Fruit fly (Drosophila melanogaster) whole organism, embryonic: ENCODE results near the gene Eip75B.
A peak's percentile ranks its signal among the peaks of the same experiment; 100 is the strongest.

Experiments
- Atf3 ChIP-seq: fragments of 200-800 bp; sonication (Bioruptor generic); optimal IDR thresholded peaks from 3 replicates; lab custom pipeline; 2016; ENCODE audit warnings: missing biosample characterization, missing genetic modification characterization
- Bdp1 ChIP-seq: fragments of 200-800 bp; sonication (Bioruptor generic); optimal IDR thresholded peaks from 3 replicates; lab custom pipeline; 2016; ENCODE audit warnings: missing biosample characterization, missing genetic modification characterization
- Bgb ChIP-seq: fragments of 200-800 bp; sonication (Bioruptor generic); IDR thresholded peaks from 2 replicates; pipeline ENCODE4 v1.3.6; 2022; ENCODE audit warnings: missing biosample characterization, missing genetic modification characterization; ENCODE audit not compliant: partially characterized antibody
- BtbVII ChIP-seq: fragments of 200-800 bp; sonication (Bioruptor generic); optimal IDR thresholded peaks from 3 replicates; lab custom pipeline; 2017; ENCODE audit warnings: missing biosample characterization, mild to moderate bottlenecking, missing genetic modification characterization
- CG10274 ChIP-seq: fragments of 200-800 bp; sonication (Bioruptor generic); optimal IDR thresholded peaks from 3 replicates; lab custom pipeline; 2017; ENCODE audit warnings: missing biosample characterization, mild to moderate bottlenecking, missing genetic modification characterization
- CG10431 ChIP-seq: fragments of 200-800 bp; sonication (Bioruptor generic); optimal IDR thresholded peaks from 3 replicates; lab custom pipeline; 2018; ENCODE audit warnings: missing biosample characterization, mild to moderate bottlenecking, missing genetic modification characterization
- CG10543 ChIP-seq: fragments of 200-800 bp; sonication (Bioruptor generic); optimal IDR thresholded peaks from 3 replicates; lab custom pipeline; 2017; ENCODE audit warnings: missing biosample characterization, mild to moderate bottlenecking, missing genetic modification characterization, moderate library complexity
- CG11695 ChIP-seq: fragments of 200-800 bp; sonication (Bioruptor generic); IDR thresholded peaks from 3 replicates; pipeline ENCODE4 v1.3.6; 2022; ENCODE audit warnings: missing biosample characterization, missing genetic modification characterization
- CG12391 ChIP-seq: fragments of 200-800 bp; sonication (Bioruptor generic); optimal IDR thresholded peaks from 3 replicates; lab custom pipeline; 2018; ENCODE audit warnings: missing biosample characterization, mild to moderate bottlenecking, missing genetic modification characterization, moderate library complexity
- CG13287 ChIP-seq: fragments of 200-800 bp; sonication (Bioruptor generic); IDR thresholded peaks from 2 replicates; pipeline ENCODE4 v1.3.6; 2022; ENCODE audit warnings: missing biosample characterization, missing genetic modification characterization; ENCODE audit not compliant: partially characterized antibody
- CG13296 ChIP-seq: fragments of 200-800 bp; sonication (Bioruptor generic); optimal IDR thresholded peaks from 3 replicates; lab custom pipeline; 2018; ENCODE audit warnings: missing biosample characterization, mild to moderate bottlenecking, missing genetic modification characterization
- CG15696 ChIP-seq: fragments of 200-800 bp; sonication (Bioruptor generic); optimal IDR thresholded peaks from 2 replicates; lab custom pipeline; 2019; ENCODE audit warnings: missing biosample characterization, mild to moderate bottlenecking, missing genetic modification characterization, moderate library complexity
- CG17359 ChIP-seq: fragments of 200-800 bp; sonication (Bioruptor generic); optimal IDR thresholded peaks from 3 replicates; lab custom pipeline; 2018; ENCODE audit warnings: missing biosample characterization, mild to moderate bottlenecking, missing genetic modification characterization, moderate library complexity
- CG18764 ChIP-seq: fragments of 200-800 bp; sonication (Bioruptor generic); optimal IDR thresholded peaks from 3 replicates; lab custom pipeline; 2016; ENCODE audit warnings: missing biosample characterization, missing genetic modification characterization
- CG2889 ChIP-seq: fragments of 200-800 bp; sonication (Bioruptor generic); IDR thresholded peaks from 3 replicates; pipeline ENCODE4 v1.3.6; 2022; ENCODE audit warnings: missing biosample characterization, missing genetic modification characterization
- CG3163 ChIP-seq: fragments of 200-800 bp; sonication (Bioruptor generic); optimal IDR thresholded peaks from 3 replicates; lab custom pipeline; 2016; ENCODE audit warnings: missing biosample characterization, missing genetic modification characterization
- CG3407 ChIP-seq: fragments of 200-800 bp; sonication (Bioruptor generic); optimal IDR thresholded peaks from 2 replicates; lab custom pipeline; 2018; ENCODE audit warnings: missing biosample characterization, mild to moderate bottlenecking, missing genetic modification characterization
- CG3726 ChIP-seq: fragments of 200-800 bp; sonication (Bioruptor generic); IDR thresholded peaks from 3 replicates; pipeline ENCODE4, ENCODE4 v1.3.6; 2022; ENCODE audit warnings: missing biosample characterization, missing genetic modification characterization
- CG4820 ChIP-seq: fragments of 200-800 bp; sonication (Bioruptor generic); optimal IDR thresholded peaks from 3 replicates; lab custom pipeline; 2016; ENCODE audit warnings: missing biosample characterization, missing genetic modification characterization
- CG4854 ChIP-seq: fragments of 200-800 bp; sonication (Bioruptor generic); optimal IDR thresholded peaks from 2 replicates; lab custom pipeline; 2016; ENCODE audit warnings: missing biosample characterization, missing genetic modification characterization, inconsistent platforms
- CG7372 ChIP-seq: fragments of 200-800 bp; sonication (Bioruptor generic); IDR thresholded peaks from 2 replicates; pipeline ENCODE4 v1.3.6; 2022; ENCODE audit warnings: missing biosample characterization, missing genetic modification characterization
- CG7963 ChIP-seq: fragments of 200-800 bp; sonication (Bioruptor generic); IDR thresholded peaks from 3 replicates; pipeline ENCODE4 v1.3.6; 2022; ENCODE audit warnings: missing biosample characterization, missing genetic modification characterization; ENCODE audit not compliant: partially characterized antibody
- CG8290 ChIP-seq, 3 experiments: fragments of 200-800 bp; sonication (Bioruptor generic); optimal IDR thresholded peaks; 2 replicates each; lab custom pipeline; 2016 to 2019; ENCODE audit warnings: missing biosample characterization in 3 of 3, missing genetic modification characterization in 3 of 3, mild to moderate bottlenecking in 2 of 3, moderate library complexity in 1 of 3
- CkIIα-i1 ChIP-seq: fragments of 200-800 bp; sonication (Bioruptor generic); IDR thresholded peaks from 2 replicates; pipeline ENCODE4 v1.3.6; 2022; ENCODE audit warnings: missing biosample characterization, missing genetic modification characterization
- Dip2 ChIP-seq: fragments of 200-800 bp; sonication (Bioruptor generic); IDR thresholded peaks from 2 replicates; pipeline ENCODE4 v1.3.6; 2022; ENCODE audit warnings: missing biosample characterization, missing genetic modification characterization
- Doc2 ChIP-seq: fragments of 200-800 bp; sonication (Bioruptor generic); IDR thresholded peaks from 2 replicates; pipeline ENCODE4 v1.3.6; 2022; ENCODE audit warnings: missing biosample characterization, missing genetic modification characterization
- E2f1 ChIP-seq: fragments of 200-800 bp; sonication (Bioruptor generic); IDR thresholded peaks from 2 replicates; pipeline ENCODE4 v1.3.6; 2022; ENCODE audit warnings: missing biosample characterization, missing genetic modification characterization
- Hr3 ChIP-seq: fragments of 200-800 bp; sonication (Bioruptor generic); optimal IDR thresholded peaks from 3 replicates; lab custom pipeline; 2016; ENCODE audit warnings: missing biosample characterization, missing genetic modification characterization
- Hr39 ChIP-seq: fragments of >200 bp; optimal IDR thresholded peaks from 2 replicates; lab custom pipeline; 2017
- Poxn ChIP-seq: fragments of 200-800 bp; sonication (Bioruptor generic); IDR thresholded peaks from 2 replicates; pipeline ENCODE4 v1.3.6; 2022; ENCODE audit warnings: missing biosample characterization, missing genetic modification characterization
- Ravus ChIP-seq: fragments of 200-800 bp; sonication (Bioruptor generic); IDR thresholded peaks from 2 replicates; pipeline ENCODE4 v1.3.6; 2022; ENCODE audit warnings: missing biosample characterization, missing genetic modification characterization
- Xbp1 ChIP-seq: fragments of 200-800 bp; sonication (Bioruptor generic); optimal IDR thresholded peaks from 3 replicates; lab custom pipeline; 2016; ENCODE audit warnings: missing biosample characterization, mild to moderate bottlenecking, missing genetic modification characterization
- aop ChIP-seq: fragments of 200-800 bp; sonication (Bioruptor generic); IDR thresholded peaks from 2 replicates; pipeline ENCODE4 v1.3.6; 2022; ENCODE audit warnings: missing biosample characterization, missing genetic modification characterization
- bbx ChIP-seq: fragments of 200-800 bp; sonication (Bioruptor generic); IDR thresholded peaks from 2 replicates; pipeline ENCODE4 v1.3.6; 2022; ENCODE audit warnings: missing biosample characterization, missing genetic modification characterization; ENCODE audit not compliant: partially characterized antibody
- eve ChIP-seq, 2 experiments: fragments of >200 bp; optimal IDR thresholded peaks; 2 replicates each; lab custom pipeline; 2017; ENCODE audit warnings: missing biosample characterization in 2 of 2, missing genetic modification characterization in 2 of 2
- fru ChIP-seq: fragments of >200 bp; optimal IDR thresholded peaks from 2 replicates; lab custom pipeline; 2017
- gcm ChIP-seq: fragments of 200-800 bp; sonication (Bioruptor generic); optimal IDR thresholded peaks from 2 replicates; lab custom pipeline; 2019; ENCODE audit warnings: missing biosample characterization, mild to moderate bottlenecking, missing genetic modification characterization, moderate library complexity
- gem ChIP-seq: fragments of 200-800 bp; sonication (Bioruptor generic); optimal IDR thresholded peaks from 2 replicates; lab custom pipeline; 2019; ENCODE audit warnings: missing biosample characterization, mild to moderate bottlenecking, missing genetic modification characterization, moderate library complexity
- gsb ChIP-seq: fragments of 200-800 bp; sonication (Bioruptor generic); IDR thresholded peaks from 2 replicates; pipeline ENCODE4 v1.3.6; 2022; ENCODE audit warnings: missing biosample characterization, missing genetic modification characterization
- ind ChIP-seq: fragments of 200-800 bp; sonication (Bioruptor generic); optimal IDR thresholded peaks from 3 replicates; lab custom pipeline; 2016; ENCODE audit warnings: missing biosample characterization, missing genetic modification characterization
- pita ChIP-seq: fragments of 200-800 bp; sonication (Bioruptor generic); optimal IDR thresholded peaks from 2 replicates; lab custom pipeline; 2017; ENCODE audit warnings: missing biosample characterization, mild to moderate bottlenecking, missing genetic modification characterization
- slp2 ChIP-seq: fragments of 200-800 bp; sonication (Bioruptor generic); optimal IDR thresholded peaks from 2 replicates; lab custom pipeline; 2016; ENCODE audit warnings: missing biosample characterization, missing genetic modification characterization
- sqz ChIP-seq: fragments of 200-800 bp; sonication (Bioruptor generic); optimal IDR thresholded peaks from 3 replicates; lab custom pipeline; 2018; ENCODE audit warnings: missing biosample characterization, mild to moderate bottlenecking, missing genetic modification characterization
- tin ChIP-seq: fragments of 200-800 bp; sonication (Bioruptor generic); optimal IDR thresholded peaks from 3 replicates; lab custom pipeline; 2016; ENCODE audit warnings: missing biosample characterization, missing genetic modification characterization
- tll ChIP-seq, 2 experiments: fragments of 200-800 bp in 1 of 2; fragments of >200 bp in 1 of 2; sonication (Bioruptor generic) in 1 of 2; optimal IDR thresholded peaks; 2 replicates each; lab custom pipeline; 2017 to 2019; ENCODE audit warnings: missing biosample characterization in 2 of 2, missing genetic modification characterization in 2 of 2, mild to moderate bottlenecking in 1 of 2, moderate library complexity in 1 of 2
- trh ChIP-seq: fragments of 200-800 bp; sonication (Bioruptor generic); optimal IDR thresholded peaks from 2 replicates; lab custom pipeline; 2016; ENCODE audit warnings: missing biosample characterization, missing genetic modification characterization
- twi ChIP-seq: fragments of 200-800 bp; optimal IDR thresholded peaks from 2 replicates; lab custom pipeline; 2019; ENCODE audit warnings: missing biosample characterization, mild to moderate bottlenecking, missing genetic modification characterization, moderate library complexity
- wdn ChIP-seq: fragments of 200-800 bp; sonication (Bioruptor generic); IDR thresholded peaks from 2 replicates; pipeline ENCODE4 v1.3.6; 2022; ENCODE audit warnings: missing biosample characterization, missing genetic modification characterization
- wek ChIP-seq: fragments of 200-800 bp; sonication (Bioruptor generic); optimal IDR thresholded peaks from 3 replicates; lab custom pipeline; 2018; ENCODE audit warnings: missing biosample characterization, mild to moderate bottlenecking, missing genetic modification characterization, moderate library complexity

Eip75B gene

dm6 chr3L:17999406-18000101, 64.9 kb downstream of the Eip75B start (continued):
- TF ChIP-seq aop (GFP tag; lab: Robert Waterston, UW): no peak
- TF ChIP-seq tll (GFP tag; optimal IDR thresholded peaks at IDR 0.05; lab: Kevin White, UChicago): peak; percentile 72 to 76
- peak; percentile 86 for TF ChIP-seq CG10274 (GFP tag; lab: Kevin White, UChicago)
- peak; percentile 95 for TF ChIP-seq tin
- peak; percentile 87 for TF ChIP-seq Hr3
- peak; percentile 21 for TF ChIP-seq wek
- TF ChIP-seq CG10431 (GFP tag; lab: Kevin White, UChicago): peak; percentile 79
- peak; percentile 82 for TF ChIP-seq E2f1
- TF ChIP-seq CG15696: peak; percentile 94
- peak; percentile 96 for TF ChIP-seq CG10543 (GFP tag; lab: Kevin White, UChicago)
- no peak for TF ChIP-seq Hr39 (lab: Kevin White, UChicago)
- TF ChIP-seq Bdp1 (GFP tag; lab: Kevin White, UChicago): peak; percentile 80
- no peak; the same call in 1 of the 2 replicates for TF ChIP-seq Ravus (GFP tag; lab: Robert Waterston, UW)
- TF ChIP-seq gsb: peak; percentile 69
- TF ChIP-seq Poxn: 0 out of 2 replicates have a peak, but pooled peaks have one; percentile 21
- peak; percentile 65; the same call in 2 of the 3 replicates for TF ChIP-seq CG2889 (GFP tag; lab: Robert Waterston, UW)
- TF ChIP-seq CG3407 (GFP tag; lab: Kevin White, UChicago): peak; percentile 72
- peak; percentile 84 for TF ChIP-seq CG7372
- TF ChIP-seq CG12391 (tag; lab: Kevin White, UChicago): peak; percentile 97
- no peak; the same call in 1 of the 2 replicates for TF ChIP-seq Doc2 (GFP tag; lab: Robert Waterston, UW)
- peak; percentile 96 for TF ChIP-seq BtbVII
- TF ChIP-seq CG4854: peak; percentile 89
- peak; percentile 92 for TF ChIP-seq Xbp1
- no peak for TF ChIP-seq CG7963 (GFP tag; lab: Robert Waterston, UW)
- TF ChIP-seq CG13287: peak; percentile 47; the same call in 1 of the 2 replicates
- TF ChIP-seq CG18764 (GFP tag; lab: Kevin White, UChicago): peak; percentile 70
- TF ChIP-seq CG4820 (GFP tag; lab: Kevin White, UChicago): peak; percentile 100
- peak in 1 of 2 experiments; percentile 98 for TF ChIP-seq eve (GFP tag; optimal IDR thresholded peaks at IDR 0.05; lab: Kevin White, UChicago)
- peak; percentile 79 for TF ChIP-seq CG3163 (GFP tag; lab: Kevin White, UChicago)
- peak; percentile 91 for TF ChIP-seq sqz (GFP tag; lab: Kevin White, UChicago)
- peak; percentile 58 for TF ChIP-seq bbx (GFP tag; lab: Robert Waterston, UW)
- TF ChIP-seq Bgb (GFP tag; lab: Robert Waterston, UW): peak; percentile 56; the same call in 1 of the 2 replicates
- no peak for TF ChIP-seq Dip2 (GFP tag; lab: Robert Waterston, UW)
- TF ChIP-seq CG17359 (tag; lab: Kevin White, UChicago): peak; percentile 92
- peak; percentile 89 for TF ChIP-seq Atf3 (GFP tag; lab: Kevin White, UChicago)
- TF ChIP-seq CkIIα-i1 (GFP tag; lab: Robert Waterston, UW): no peak
- no peak for TF ChIP-seq fru (lab: Kevin White, UChicago)
- peak; percentile 95 for TF ChIP-seq CG13296 (GFP tag; lab: Kevin White, UChicago)
- TF ChIP-seq slp2 (GFP tag; lab: Kevin White, UChicago): peak; percentile 94
- peak; percentile 95 for TF ChIP-seq gem (tag; lab: Kevin White, UChicago)
- TF ChIP-seq CG3726 (GFP tag; lab: Robert Waterston, UW): 0 out of 3 replicates have a peak, but pooled peaks have one; percentile 45
- TF ChIP-seq CG11695 (GFP tag; lab: Robert Waterston, UW): peak; percentile 95
- TF ChIP-seq twi (tag; lab: Kevin White, UChicago): peak; percentile 95
- TF ChIP-seq ind: peak; percentile 88
- TF ChIP-seq CG8290 (GFP tag; optimal IDR thresholded peaks at IDR 0.05; lab: Kevin White, UChicago): peak; percentile 94
- peak; percentile 40 to 88 for TF ChIP-seq CG8290 (tag; optimal IDR thresholded peaks at IDR 0.05; lab: Kevin White, UChicago)
- no peak for TF ChIP-seq pita (GFP tag; lab: Kevin White, UChicago)
- peak; percentile 95 for TF ChIP-seq gcm (GFP tag; lab: Kevin White, UChicago)
- peak; percentile 2 for TF ChIP-seq trh (GFP tag; lab: Kevin White, UChicago)
- peak; percentile 52; the same call in 1 of the 2 replicates for TF ChIP-seq wdn (GFP tag; lab: Robert Waterston, UW)
